Fruit fly (Drosophila melanogaster) whole organism, adult: ENCODE data around the gene CG5290.

Experiments
- CG11617 ChIP-seq: fragments of 200-800 bp; sonication (Bioruptor generic); optimal IDR thresholded peaks from 2 replicates; lab custom pipeline; 2017; ENCODE audit warnings: mild to moderate bottlenecking, missing biosample characterization, missing genetic modification reagents, missing genetic modification characterization
- CG7101 ChIP-seq: fragments of 200-800 bp; sonication (Bioruptor generic); optimal IDR thresholded peaks from 2 replicates; lab custom pipeline; 2018; ENCODE audit warnings: missing biosample characterization, mild to moderate bottlenecking, missing genetic modification characterization, moderate library complexity
- Crg-1 ChIP-seq: fragments of 200-800 bp; sonication (Bioruptor generic); optimal IDR thresholded peaks from 2 replicates; lab custom pipeline; 2016; ENCODE audit warnings: missing biosample characterization, missing genetic modification characterization
- Hr96 ChIP-seq: fragments of 200-800 bp; sonication (Bioruptor generic); optimal IDR thresholded peaks from 2 replicates; lab custom pipeline; 2016; ENCODE audit warnings: missing biosample characterization, missing genetic modification characterization
- ovo ChIP-seq: fragments of 200-800 bp; sonication (Bioruptor generic); optimal IDR thresholded peaks from 2 replicates; lab custom pipeline; 2016; ENCODE audit warnings: missing biosample characterization, missing genetic modification characterization
- pad ChIP-seq: fragments of 200-800 bp; sonication (Bioruptor generic); optimal IDR thresholded peaks from 3 replicates; lab custom pipeline; 2017; ENCODE audit warnings: missing biosample characterization, missing genetic modification characterization, mild to moderate bottlenecking, moderate library complexity, missing genetic modification reagents
- tj ChIP-seq: fragments of 200-800 bp; sonication (Bioruptor generic); optimal IDR thresholded peaks from 3 replicates; lab custom pipeline; 2017; ENCODE audit warnings: missing biosample characterization, mild to moderate bottlenecking, missing genetic modification characterization, moderate library complexity
- toe ChIP-seq: fragments of 200-800 bp; sonication (Bioruptor generic); optimal IDR thresholded peaks from 2 replicates; lab custom pipeline; 2016; ENCODE audit warnings: missing biosample characterization, missing genetic modification characterization

DNA sequence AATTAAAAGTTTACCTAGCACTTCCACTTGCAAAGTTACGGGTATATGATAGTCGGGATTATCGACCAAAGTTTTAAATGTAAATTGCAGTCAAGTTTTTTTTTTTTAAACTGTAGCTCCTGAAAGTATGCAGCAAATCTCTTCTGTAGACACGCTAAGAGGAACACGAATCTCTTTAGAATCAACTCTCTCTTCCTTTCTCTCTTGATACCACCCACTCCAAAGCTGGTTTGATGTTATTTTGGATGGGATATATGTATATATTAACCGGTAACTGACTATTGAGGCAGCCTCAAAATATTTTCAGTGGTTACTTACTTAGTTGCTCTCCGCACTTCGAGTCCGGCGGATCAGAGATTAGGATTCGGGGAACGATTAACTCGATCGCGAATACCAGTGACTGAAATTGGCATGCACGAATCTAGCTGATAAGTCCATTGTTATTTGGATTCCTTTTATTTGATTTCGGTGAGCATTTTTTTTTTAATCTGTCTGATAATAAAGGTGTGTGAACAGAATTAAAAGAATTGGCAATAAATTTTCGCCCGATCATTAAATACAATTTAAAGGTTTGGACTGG is 33.5 kb downstream of the CG5290 start, which contains the start of gene CG7408:
- no peak for TF ChIP-seq CG7101
- peak; percentile 19 for TF ChIP-seq ovo (GFP tag; lab: Kevin White, UChicago)
- TF ChIP-seq CG11617 (GFP tag; lab: Kevin White, UChicago) = no peak
- TF ChIP-seq Hr96 = no peak
- no peak for TF ChIP-seq toe (GFP tag; lab: Kevin White, UChicago)
- no peak for TF ChIP-seq pad (GFP tag; lab: Kevin White, UChicago)
- TF ChIP-seq tj (GFP tag; lab: Kevin White, UChicago) = no peak
- TF ChIP-seq Crg-1 (GFP tag; lab: Kevin White, UChicago) = no peak
